Worm (Caenorhabditis elegans) whole organism, L4/young adult: ENCODE measurements around the gene fbxo-11.2.

Experiments used
- W03F9.2 ChIP-seq: fragments of 150-350 bp; optimal IDR thresholded peaks from 2 replicates; lab custom pipeline; 2014; ENCODE audit warnings: missing biosample characterization, missing genetic modification characterization
- dao-5 ChIP-seq: sonication (generic microtip); optimal IDR thresholded peaks from 2 replicates; lab custom pipeline; 2016; ENCODE audit warnings: missing genotype, missing genetic modification characterization, moderate library complexity, missing compliant biosample characterization
- him-1 ChIP-seq: sonication (generic microtip); optimal IDR thresholded peaks from 2 replicates; lab custom pipeline; 2016; ENCODE audit warnings: missing genotype, missing genetic modification reagents, missing genetic modification characterization, missing compliant biosample characterization

Gene fbxo-11.2

DNA sequence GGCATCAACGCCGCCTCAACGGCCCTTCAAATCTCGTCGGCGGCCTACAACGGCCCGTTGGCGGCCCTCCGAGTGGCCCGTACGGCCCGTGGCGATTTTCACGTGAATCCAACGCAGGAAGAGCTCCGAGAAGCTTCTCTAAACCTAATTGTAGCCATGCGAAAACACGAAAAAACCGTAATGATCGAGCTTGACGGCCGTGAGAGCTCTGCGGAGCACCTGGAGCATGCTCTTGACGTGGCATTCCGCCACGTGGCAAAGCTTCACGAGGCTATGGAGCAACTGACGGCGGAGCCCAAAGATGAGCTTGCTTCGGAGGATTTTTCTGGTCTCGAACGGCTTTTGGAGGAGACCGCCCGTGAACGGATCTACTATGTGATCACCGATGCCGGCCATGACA is 13.0 kb downstream of the fbxo-11.2 start:
- no peak for TF ChIP-seq dao-5 (tag; lab: Kevin White, UChicago)
- TF ChIP-seq him-1 (tag; lab: Kevin White, UChicago) = no peak
- no peak for TF ChIP-seq W03F9.2 (tag; lab: Kevin White, UChicago)

DNA sequence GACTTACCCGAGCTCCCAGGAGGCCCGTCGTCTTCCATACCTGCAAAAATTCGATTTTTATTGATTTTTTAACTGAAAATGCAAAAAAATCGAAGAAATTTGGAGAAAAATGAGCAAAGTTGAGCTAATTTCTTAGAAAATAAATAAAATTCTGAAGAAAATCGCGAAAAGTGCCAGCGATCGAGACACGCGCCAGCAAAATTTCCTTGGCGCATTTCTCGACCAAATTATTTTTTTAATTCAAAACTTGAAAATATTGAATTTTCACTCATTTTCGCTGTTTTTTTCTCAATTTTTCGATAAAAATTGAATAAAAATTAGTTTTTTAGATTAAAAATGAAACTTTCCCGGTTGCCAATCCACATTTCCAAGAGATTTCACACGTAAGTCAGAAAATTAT is 15.9 kb downstream of the fbxo-11.2 start, which contains the start of the genes chin-1 and BE0003N10.1:
chin-1 (minus strand) TSS at position 40 of the 400 bp plus-strand sequence.
BE0003N10.1 (plus strand) TSS at position 320 of the 400 bp plus-strand sequence.
- TF ChIP-seq dao-5 (tag; lab: Kevin White, UChicago) = no peak
- no peak for TF ChIP-seq him-1 (tag; lab: Kevin White, UChicago)
- peak; percentile 45 for TF ChIP-seq W03F9.2 (tag; lab: Kevin White, UChicago)

DNA sequence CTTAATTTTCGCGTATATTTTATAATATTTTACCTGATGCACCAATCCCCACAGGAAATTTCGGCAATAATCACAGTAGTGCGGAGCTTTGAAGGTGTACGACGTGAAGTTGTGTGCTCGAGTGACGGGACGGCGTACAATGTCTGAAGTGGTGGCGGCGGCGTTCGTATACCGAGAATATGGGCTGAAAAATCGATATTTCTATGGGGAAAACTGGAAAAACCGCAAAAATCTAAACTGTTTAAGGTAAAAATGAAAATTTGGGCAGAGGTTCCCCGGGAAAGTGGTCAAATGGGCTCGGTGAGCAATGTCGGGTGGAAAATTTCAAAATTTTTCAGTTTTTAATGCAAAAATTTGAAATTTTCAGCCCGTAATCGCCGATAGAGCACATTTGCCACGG is 18.2 kb downstream of the fbxo-11.2 start:
- TF ChIP-seq him-1 (tag; lab: Kevin White, UChicago) (no peak), W03F9.2 (tag; lab: Kevin White, UChicago) (no peak), dao-5 (tag; lab: Kevin White, UChicago) (no peak)

DNA sequence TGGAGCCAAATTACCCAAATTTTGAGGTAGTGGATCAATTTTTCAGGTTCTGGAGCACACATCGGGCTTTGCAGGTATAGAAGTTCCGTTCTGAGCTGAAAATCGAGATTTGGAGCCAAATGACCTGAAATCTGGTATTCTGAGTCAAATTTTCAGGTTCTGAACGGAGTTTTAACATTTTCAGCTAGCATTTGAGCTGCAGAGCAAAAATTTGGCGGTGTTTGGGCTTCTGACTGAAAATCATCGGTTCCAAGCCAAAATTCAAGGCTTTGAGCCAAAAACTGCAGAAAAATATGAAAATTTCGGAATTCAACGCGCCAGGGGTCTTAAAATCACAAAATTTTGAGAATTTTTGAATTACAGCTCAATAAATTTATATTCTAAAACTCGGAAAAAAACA is 22.1 kb downstream of the fbxo-11.2 start, which contains the start of the genes clc-26 and E_BE45912.2:
clc-26 (minus strand) TSS at position 101 of the 400 bp plus-strand sequence.
E_BE45912.2 (minus strand) TSS at position 139 of the 400 bp plus-strand sequence.
- TF ChIP-seq W03F9.2 (tag; lab: Kevin White, UChicago) (no peak), him-1 (tag; lab: Kevin White, UChicago) (no peak), dao-5 (tag; lab: Kevin White, UChicago) (no peak)

DNA sequence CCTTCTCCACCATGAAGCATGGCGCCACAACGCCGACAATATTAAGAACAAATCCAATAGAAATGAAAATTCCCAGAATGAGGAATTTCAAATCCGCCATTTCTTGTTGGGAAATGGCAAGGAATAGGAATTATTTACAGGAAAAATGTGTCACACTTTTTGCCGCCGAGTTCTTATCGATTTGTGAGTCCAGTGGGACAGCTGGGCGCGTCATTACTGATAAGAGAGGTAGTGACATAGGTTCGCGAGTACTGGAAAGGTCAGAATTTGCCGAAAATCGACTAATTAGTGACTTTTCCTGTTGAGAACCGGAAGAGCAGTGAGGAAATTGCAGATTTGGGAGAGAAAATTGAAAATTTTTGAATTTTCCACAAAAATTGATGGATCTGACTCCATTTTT is 24.8 kb downstream of the fbxo-11.2 start:
- TF ChIP-seq him-1 (tag; lab: Kevin White, UChicago) = no peak
- TF ChIP-seq dao-5 (tag; lab: Kevin White, UChicago) = no peak
- TF ChIP-seq W03F9.2 (tag; lab: Kevin White, UChicago) = no peak

DNA sequence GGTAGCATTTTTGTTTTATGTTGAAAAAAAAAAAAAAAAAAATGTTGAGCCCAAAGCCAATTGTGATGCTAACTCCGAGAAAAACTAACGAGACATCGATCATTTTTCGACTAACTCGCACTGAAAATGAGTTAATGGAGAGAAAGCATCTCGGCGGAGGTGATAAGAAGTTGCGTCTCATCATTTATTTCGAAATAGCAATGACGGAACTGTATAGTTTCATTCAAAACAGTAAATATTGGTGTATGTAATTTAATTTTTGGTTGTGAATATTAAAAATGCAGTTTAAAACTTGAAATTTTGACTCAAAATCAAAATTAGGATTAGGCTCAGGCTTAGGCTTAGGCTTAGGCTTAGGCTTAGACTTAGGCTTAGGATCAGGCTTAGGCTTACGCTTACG is 26.8 kb downstream of the fbxo-11.2 start, which contains the start of gene clc-25:
clc-25 (minus strand) TSS at position 101 of the 400 bp plus-strand sequence.
- TF ChIP-seq dao-5 (tag; lab: Kevin White, UChicago) (no peak), him-1 (tag; lab: Kevin White, UChicago) (no peak), W03F9.2 (tag; lab: Kevin White, UChicago) (no peak)

DNA sequence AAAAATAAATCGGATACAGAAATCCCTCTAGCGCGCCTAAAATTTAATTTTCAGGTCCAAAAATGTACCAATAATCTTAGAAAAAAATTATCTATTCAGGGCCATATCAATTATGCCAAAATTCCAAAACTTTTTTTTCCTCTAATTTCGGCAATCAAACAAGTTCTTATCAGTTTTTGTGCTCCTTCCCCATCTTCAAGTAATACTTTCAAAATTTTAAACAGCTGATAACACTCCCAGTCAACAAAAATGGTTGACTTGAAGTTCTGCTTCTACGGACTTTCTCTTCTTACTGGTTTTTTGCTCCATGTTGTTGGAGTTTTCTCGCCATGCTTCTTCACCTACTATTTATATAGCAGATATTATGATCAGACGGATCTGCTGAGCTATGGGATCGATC is 32.3 kb downstream of the fbxo-11.2 start, which contains the start of gene clc-23:
clc-23 (plus strand) TSS at position 223 of the 400 bp plus-strand sequence.
- TF ChIP-seq him-1 (tag; lab: Kevin White, UChicago) = no peak
- TF ChIP-seq W03F9.2 (tag; lab: Kevin White, UChicago) = no peak
- no peak for TF ChIP-seq dao-5 (tag; lab: Kevin White, UChicago)

DNA sequence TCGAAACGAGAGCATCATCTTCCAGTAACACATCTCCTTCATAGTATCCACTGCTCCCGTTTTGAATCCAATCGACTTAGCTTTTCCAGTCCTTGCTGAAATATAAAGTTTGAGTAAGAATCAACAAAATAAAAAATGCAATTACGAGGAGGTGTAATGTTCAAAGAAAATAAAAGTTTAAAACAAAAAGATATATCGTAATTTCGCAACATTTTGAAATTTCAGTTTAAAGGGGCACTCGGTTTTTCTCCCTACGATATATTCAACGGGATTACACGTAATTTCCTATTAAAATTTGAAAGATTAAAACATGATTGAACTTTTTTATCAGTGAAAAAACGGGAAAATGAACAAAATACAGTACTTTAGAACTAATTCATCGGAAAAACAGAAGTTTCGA is 37.0 kb downstream of the fbxo-11.2 start, which contains the start of gene Y34F4.3:
Y34F4.3 (minus strand) TSS at position 101 of the 400 bp plus-strand sequence.
- TF ChIP-seq him-1 (tag; lab: Kevin White, UChicago) (no peak), dao-5 (tag; lab: Kevin White, UChicago) (no peak), W03F9.2 (tag; lab: Kevin White, UChicago) (no peak)

DNA sequence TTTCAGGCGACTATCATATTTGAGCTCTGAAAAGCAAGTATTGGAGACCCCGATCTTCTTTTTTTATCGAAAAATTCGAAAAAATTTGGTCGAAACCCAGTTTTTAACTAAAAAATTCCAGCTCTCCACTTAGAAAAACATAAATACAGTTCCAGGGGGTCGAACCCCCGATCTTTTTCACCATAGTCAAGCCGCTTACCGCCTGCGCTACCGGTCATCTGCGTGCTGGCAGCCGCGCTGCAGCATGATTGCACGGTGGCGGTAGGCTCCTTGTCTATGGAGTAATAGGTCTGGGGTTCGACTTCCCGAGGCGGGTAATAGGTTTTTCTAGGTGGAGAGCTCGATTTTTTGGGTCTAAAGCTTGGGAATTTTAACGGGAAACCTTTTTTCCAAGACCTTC is 43.3 kb downstream of the fbxo-11.2 start, which contains the start of gene clc-24:
clc-24 (plus strand) TSS at position 263 of the 400 bp plus-strand sequence.
- TF ChIP-seq W03F9.2 (tag; lab: Kevin White, UChicago) = no peak
- no peak for TF ChIP-seq him-1 (tag; lab: Kevin White, UChicago)
- TF ChIP-seq dao-5 (tag; lab: Kevin White, UChicago) = no peak

DNA sequence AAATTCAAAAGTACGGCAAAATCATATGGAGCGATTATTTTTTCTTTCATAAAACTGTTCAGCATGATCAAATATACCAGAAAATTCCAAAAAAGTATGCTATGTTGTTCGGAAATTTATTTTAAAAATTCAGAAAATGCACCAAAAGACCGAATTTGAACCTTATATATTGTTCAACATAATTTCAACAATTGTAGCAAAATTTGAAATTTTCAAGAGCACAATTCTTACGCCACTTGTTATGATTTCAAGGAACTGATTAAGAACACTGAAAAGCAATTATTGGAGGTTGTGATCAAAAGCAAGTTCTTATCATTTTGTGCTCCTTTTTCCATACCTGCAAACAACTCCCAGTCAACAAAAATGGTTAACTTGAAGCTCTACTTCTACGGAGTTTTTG is 45.0 kb downstream of the fbxo-11.2 start, which contains the start of gene clc-27:
clc-27 (plus strand) TSS at position 301 of the 400 bp plus-strand sequence.
- TF ChIP-seq W03F9.2 (tag; lab: Kevin White, UChicago) (no peak), dao-5 (tag; lab: Kevin White, UChicago) (no peak), him-1 (tag; lab: Kevin White, UChicago) (no peak)

DNA sequence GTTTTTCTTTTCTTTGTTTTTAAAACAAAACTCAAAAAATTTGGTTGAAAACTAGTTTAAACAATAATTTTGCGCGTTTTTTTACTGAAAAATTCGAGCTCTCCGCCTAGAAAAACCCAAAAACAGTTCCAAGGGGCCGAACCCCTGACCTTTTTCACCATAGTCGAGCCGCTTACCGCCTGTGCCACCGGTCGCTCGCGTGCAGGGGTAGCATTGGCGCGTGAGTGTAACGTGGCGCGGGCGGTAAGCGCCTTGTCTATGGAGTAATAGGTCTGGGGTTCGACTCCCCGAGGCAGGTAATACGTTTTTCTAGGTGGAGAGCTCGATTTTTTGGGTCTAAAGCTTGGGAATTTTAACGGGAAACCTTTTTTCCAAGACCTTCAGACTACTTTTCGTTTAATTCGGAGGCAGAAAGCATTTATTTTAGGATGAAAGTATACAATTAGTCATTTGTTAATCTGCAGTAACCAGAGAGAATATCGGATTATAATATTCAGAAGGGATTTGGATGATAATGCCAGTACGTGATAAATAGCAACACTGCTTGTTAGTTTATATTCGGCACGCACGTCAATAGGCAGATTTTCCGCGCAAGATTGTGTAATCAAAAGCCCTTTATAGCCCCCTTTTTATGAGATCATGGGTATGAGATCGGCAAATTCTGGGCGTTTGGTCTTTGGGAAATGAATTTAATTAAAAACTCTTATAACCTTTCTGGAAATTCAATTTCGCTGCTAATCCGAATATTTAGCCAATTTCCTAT is 45.7 kb downstream of the fbxo-11.2 start:
- no peak for TF ChIP-seq dao-5 (tag; lab: Kevin White, UChicago)
- no peak for TF ChIP-seq W03F9.2 (tag; lab: Kevin White, UChicago)
- TF ChIP-seq him-1 (tag; lab: Kevin White, UChicago) = no peak

DNA sequence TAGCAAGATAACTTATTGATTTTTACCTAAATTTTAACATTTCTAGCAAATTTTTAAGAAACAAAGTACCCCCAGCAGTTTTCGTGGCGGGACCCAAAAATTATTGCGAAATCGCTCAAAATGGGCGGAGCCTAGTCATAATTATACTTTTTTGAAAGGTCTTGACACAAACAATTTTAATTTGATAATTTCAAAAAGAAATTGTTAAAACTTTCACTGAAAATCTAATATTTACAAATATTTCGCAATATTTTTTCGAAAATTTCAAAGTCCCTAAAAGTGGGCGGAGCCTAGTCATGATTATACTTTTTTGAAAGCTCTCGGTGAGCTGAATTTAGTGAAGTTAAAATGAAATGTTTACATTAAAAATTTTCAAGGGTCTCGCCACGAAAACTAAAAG is 48.6 kb downstream of the fbxo-11.2 start:
- no peak for TF ChIP-seq W03F9.2 (tag; lab: Kevin White, UChicago)
- no peak for TF ChIP-seq him-1 (tag; lab: Kevin White, UChicago)
- TF ChIP-seq dao-5 (tag; lab: Kevin White, UChicago) = no peak

DNA sequence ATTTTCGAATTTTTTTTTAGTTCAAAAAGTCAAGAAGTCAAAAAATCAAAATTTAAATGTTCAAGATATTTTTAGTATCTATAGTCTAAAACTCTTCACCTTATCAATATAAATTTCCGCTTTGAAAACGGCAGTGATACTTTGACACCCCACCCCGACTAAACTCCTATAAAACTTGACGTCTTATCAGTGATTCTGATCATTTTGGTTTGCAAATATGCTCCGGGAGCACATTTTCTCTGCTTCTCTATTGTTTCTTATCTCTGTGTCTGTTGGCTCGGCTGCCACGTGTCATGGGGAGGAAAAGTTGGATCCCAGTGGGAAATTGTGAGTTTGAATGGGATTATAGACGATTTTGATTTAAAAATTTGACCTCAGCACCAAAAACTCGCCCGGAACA is 50.5 kb downstream of the fbxo-11.2 start, which contains the start of gene clec-150:
clec-150 (plus strand) TSS at position 198 of the 400 bp plus-strand sequence.
- TF ChIP-seq W03F9.2 (tag; lab: Kevin White, UChicago) (no peak), him-1 (tag; lab: Kevin White, UChicago) (no peak)
